Worm (Caenorhabditis elegans): ENCODE data around the gene T21D12.14.

T21D12.14 gene

ce11 chrIV:282008-282407, 5.9 kb downstream of the T21D12.14 start:
- TF ChIP-seq unc-39 (tag; optimal IDR thresholded peaks at IDR 0.05) = no peak
- peak; percentile 67 for TF ChIP-seq crh-2 (tag; optimal IDR thresholded peaks at IDR 0.05)
- peak; percentile 15 for TF ChIP-seq sma-9 (GFP tag; optimal IDR thresholded peaks at IDR 0.05)
- no peak for TF ChIP-seq sma-9 (tag; optimal IDR thresholded peaks at IDR 0.05)
- peak; percentile 29 for TF ChIP-seq C34F6.9 (tag; optimal IDR thresholded peaks at IDR 0.05)

DNA sequence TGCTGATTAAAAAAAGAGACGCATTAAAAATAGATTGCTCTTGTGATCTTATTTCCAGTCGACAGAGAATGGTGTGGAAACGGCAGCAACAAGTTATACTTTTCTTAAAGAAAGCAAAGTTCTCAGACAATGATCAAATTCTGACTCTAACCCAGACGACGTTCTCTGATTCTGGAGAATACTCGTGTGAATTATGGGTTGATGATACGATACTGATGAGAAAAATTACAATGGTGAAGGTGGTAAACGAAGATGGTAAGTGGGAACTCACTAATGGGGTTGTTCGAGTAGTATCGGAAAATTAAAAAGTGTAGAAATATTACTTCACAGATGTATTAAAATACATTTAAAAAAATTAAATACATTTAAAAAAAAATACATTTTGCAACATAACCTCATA, 9.6 kb downstream of the T21D12.14 start:
- TF ChIP-seq nhr-25 (tag; optimal IDR thresholded peaks at IDR 0.05) (no peak), alr-1 (tag; optimal IDR thresholded peaks at IDR 0.05) (no peak), mbf-1 (tag; optimal IDR thresholded peaks at IDR 0.05) (no peak), unc-62 (GFP tag; optimal IDR thresholded peaks at IDR 0.05) (no peak), lin-39 (tag; optimal IDR thresholded peaks at IDR 0.05) (no peak)

DNA sequence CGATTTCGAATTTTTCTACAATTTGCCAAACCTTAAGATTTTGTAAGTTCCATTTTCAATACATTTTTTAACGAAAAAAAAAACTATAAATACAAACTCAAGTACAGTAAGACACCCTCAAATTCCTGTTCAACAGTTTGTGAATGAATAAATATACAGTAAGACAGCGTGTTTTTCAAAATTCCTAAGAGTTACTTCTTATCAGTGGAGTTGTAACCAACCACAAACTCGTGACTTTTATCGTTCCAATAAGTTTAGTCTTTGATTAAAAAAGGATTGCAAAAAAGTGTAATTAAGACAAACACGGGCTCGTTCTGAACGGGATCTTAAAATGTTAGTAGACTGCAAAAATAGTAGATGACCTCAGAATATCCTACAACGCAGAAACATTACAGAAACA, 12.8 kb downstream of the T21D12.14 start:
- TF ChIP-seq sma-9 (GFP tag; optimal IDR thresholded peaks at IDR 0.05) = peak; percentile 17
- TF ChIP-seq sma-9 (tag; optimal IDR thresholded peaks at IDR 0.05) = no peak
- peak; percentile 46 for TF ChIP-seq gmeb-1 (tag; optimal IDR thresholded peaks at IDR 0.05)
- no peak for TF ChIP-seq R02D3.7 (tag; optimal IDR thresholded peaks at IDR 0.05)
- peak in 1 of 2 experiments; percentile 11 for TF ChIP-seq lsy-2 (tag; optimal IDR thresholded peaks at IDR 0.05)
- TF ChIP-seq sma-3 (GFP tag; optimal IDR thresholded peaks at IDR 0.05) = no peak

ce11 chrIV:274185-274584, 13.7 kb downstream of the T21D12.14 start, which contains the start of gene sma-10:
TSS of gene sma-10 (plus strand) at chrIV:274420.
- no peak for TF ChIP-seq lsy-2 (tag; optimal IDR thresholded peaks at IDR 0.05)
- TF ChIP-seq peb-1 (tag; optimal IDR thresholded peaks at IDR 0.05) = no peak
- TF ChIP-seq nhr-10 (tag; optimal IDR thresholded peaks at IDR 0.05) = no peak
- TF ChIP-seq fos-1 (tag; optimal IDR thresholded peaks at IDR 0.05) = peak; percentile 93
- TF ChIP-seq C34F6.9 (tag; optimal IDR thresholded peaks at IDR 0.05) = peak; percentile 3
- TF ChIP-seq alr-1 (tag; optimal IDR thresholded peaks at IDR 0.05) = no peak
- TF ChIP-seq nhr-11 (tag; optimal IDR thresholded peaks at IDR 0.05) = no peak
- TF ChIP-seq Y55F3AM.14 (GFP tag; optimal IDR thresholded peaks at IDR 0.05) = no peak
- no peak for TF ChIP-seq elt-1 (tag; optimal IDR thresholded peaks at IDR 0.05)
- TF ChIP-seq lin-13 (GFP tag; optimal IDR thresholded peaks at IDR 0.05) = no peak
- TF ChIP-seq lin-39 (tag; optimal IDR thresholded peaks at IDR 0.05) = no peak
- no peak for TF ChIP-seq ama-1 (optimal IDR thresholded peaks at IDR 0.05)
- no peak for TF ChIP-seq mbf-1 (tag; optimal IDR thresholded peaks at IDR 0.05)
- TF ChIP-seq nhr-21 (tag; optimal IDR thresholded peaks at IDR 0.05) = peak; percentile 37
- peak; percentile 82 for TF ChIP-seq crh-2 (tag; optimal IDR thresholded peaks at IDR 0.05)
- TF ChIP-seq aly-2 (tag; optimal IDR thresholded peaks at IDR 0.05) = no peak
- peak; percentile 39 for TF ChIP-seq nhr-25 (tag; optimal IDR thresholded peaks at IDR 0.05)
- TF ChIP-seq ztf-1 (GFP tag; conservative IDR thresholded peaks at IDR 0.05) = no peak
- TF ChIP-seq F13H6.1 (tag; optimal IDR thresholded peaks at IDR 0.05) = peak; percentile 51
- TF ChIP-seq zag-1 (tag; optimal IDR thresholded peaks at IDR 0.05) = no peak
- TF ChIP-seq unc-39 (tag; optimal IDR thresholded peaks at IDR 0.05) = no peak
- peak; percentile 31 for TF ChIP-seq nhr-129 (tag; optimal IDR thresholded peaks at IDR 0.05)
- peak; percentile 71 for TF ChIP-seq gmeb-1 (tag; optimal IDR thresholded peaks at IDR 0.05)
- peak; percentile 82 for TF ChIP-seq sma-3 (GFP tag; optimal IDR thresholded peaks at IDR 0.05)
- TF ChIP-seq sma-9 (GFP tag; optimal IDR thresholded peaks at IDR 0.05) = peak; percentile 91
- TF ChIP-seq sma-9 (tag; optimal IDR thresholded peaks at IDR 0.05) = no peak
- no peak for TF ChIP-seq mab-5 (tag; optimal IDR thresholded peaks at IDR 0.05)

DNA sequence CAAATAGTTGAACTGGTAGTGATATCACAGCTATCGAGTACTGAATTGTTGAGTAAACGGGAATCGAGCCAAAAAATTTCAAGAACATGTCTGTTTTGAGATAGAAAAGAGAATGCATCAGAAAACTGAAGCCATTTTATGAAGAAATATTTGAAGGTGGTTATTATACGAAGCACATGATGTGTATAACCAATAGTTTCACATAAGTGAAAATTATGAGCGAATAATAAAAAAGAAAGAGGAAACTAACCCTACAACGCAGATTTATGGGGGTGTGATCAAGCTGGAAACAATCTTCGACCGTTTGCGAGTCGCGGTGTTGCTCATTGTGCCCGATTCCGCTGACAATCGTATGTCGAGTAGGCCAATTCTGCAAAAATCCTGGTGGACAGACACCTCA, 14.6 kb downstream of the T21D12.14 start, which contains the start of gene srh-282:
Gene srh-282 (minus strand): TSS at position 101 of the 400 bp plus-strand sequence.
- TF ChIP-seq peb-1 (tag; optimal IDR thresholded peaks at IDR 0.05) = no peak

DNA sequence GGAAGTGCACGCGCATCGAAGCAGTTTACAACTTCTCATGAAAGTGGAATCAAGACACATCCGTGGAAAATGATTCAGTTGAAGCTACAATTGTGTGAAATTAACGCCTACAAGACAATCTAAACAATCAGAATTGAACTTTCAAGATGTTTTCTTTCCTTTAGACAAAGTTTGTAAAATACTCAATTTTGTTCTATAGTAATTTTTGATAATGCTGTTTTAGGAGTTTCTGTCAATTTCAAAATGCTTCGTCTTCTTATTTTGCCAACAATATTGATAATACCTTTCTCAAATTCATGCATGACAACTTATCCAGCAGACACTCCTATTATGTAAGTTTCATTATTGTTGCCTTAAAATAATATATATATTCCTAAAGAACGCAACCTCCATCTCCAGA, 18.8 kb downstream of the T21D12.14 start, which contains the start of gene T21D12.11:
Gene T21D12.11 (plus strand): TSS at position 301 of the 400 bp plus-strand sequence.
- TF ChIP-seq fos-1 (tag; optimal IDR thresholded peaks at IDR 0.05) (no peak), dmd-4 (tag; optimal IDR thresholded peaks at IDR 0.05) (no peak), mdl-1 (tag; optimal IDR thresholded peaks at IDR 0.05) (no peak), unc-55 (GFP tag; optimal IDR thresholded peaks at IDR 0.05) (no peak), snpc-4 (tag; optimal IDR thresholded peaks at IDR 0.05) (no peak), peb-1 (tag; optimal IDR thresholded peaks at IDR 0.05) (no peak), sma-9 (GFP tag; optimal IDR thresholded peaks at IDR 0.05) (no peak), sma-9 (tag; optimal IDR thresholded peaks at IDR 0.05) (no peak), nhr-25 (tag; optimal IDR thresholded peaks at IDR 0.05) (no peak), mab-5 (tag; optimal IDR thresholded peaks at IDR 0.05) (no peak)

Measured in whole organism, L2 larva.